Fruit fly (Drosophila melanogaster): ENCODE results near the gene CG4596.

DNA sequence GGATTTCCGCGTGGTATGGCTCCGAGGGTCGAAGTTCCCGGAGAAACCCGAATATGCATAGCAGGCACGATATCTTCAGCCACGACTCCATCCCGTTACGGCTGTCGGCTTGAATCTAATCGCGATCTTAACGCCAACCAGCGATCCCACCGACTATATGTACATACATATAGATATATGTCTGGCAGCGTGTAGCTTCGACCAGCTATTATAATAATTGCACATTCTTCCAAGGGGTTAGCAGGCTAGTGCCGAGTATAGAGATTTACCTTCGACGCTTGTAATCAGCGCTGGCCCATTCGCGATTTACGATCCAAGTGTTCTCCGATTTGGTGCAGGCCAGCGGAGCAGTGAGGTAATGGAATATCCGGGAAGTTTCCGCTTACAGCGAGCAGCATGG, 13.1 kb upstream of the CG4596 start, which contains the start of gene CG14694:
- TF ChIP-seq CG32121 (GFP tag; IDR thresholded peaks at IDR 0.05) (no peak), CG9948 (tag; optimal IDR thresholded peaks at IDR 0.05) (no peak), CG4496 (GFP tag; IDR thresholded peaks at IDR 0.05) (no peak), CG14655 (GFP tag; optimal IDR thresholded peaks at IDR 0.05) (no peak), Pif1B (GFP tag; optimal IDR thresholded peaks at IDR 0.05) (no peak), CG17806 (tag; optimal IDR thresholded peaks at IDR 0.05) (no peak), Snoo (tag; optimal IDR thresholded peaks at IDR 0.05) (no peak), CG34367 (tag; optimal IDR thresholded peaks at IDR 0.05) (no peak), CG15710 (tag; optimal IDR thresholded peaks at IDR 0.05) (no peak)

Measured in whole organism, pupa.